Worm (Caenorhabditis elegans): ENCODE data around the gene Y69A2AR.31.

ce11 chrIV:2658733-2659132 is 5.1 kb downstream of the Y69A2AR.31 start:
- TF ChIP-seq nhr-76 (tag; optimal IDR thresholded peaks at IDR 0.05), result no peak
- no peak for TF ChIP-seq nhr-28 (tag; optimal IDR thresholded peaks at IDR 0.05)
- no peak for TF ChIP-seq mls-2 (tag; optimal IDR thresholded peaks at IDR 0.05)
- TF ChIP-seq elt-3 (tag; optimal IDR thresholded peaks at IDR 0.05), result no peak
- TF ChIP-seq pha-4 (tag; optimal IDR thresholded peaks at IDR 0.05), result no peak
- no peak for TF ChIP-seq ztf-11 (tag; optimal IDR thresholded peaks at IDR 0.05)
- TF ChIP-seq nhr-237 (tag; optimal IDR thresholded peaks at IDR 0.05), result no peak
- no peak for TF ChIP-seq unc-62 (GFP tag; optimal IDR thresholded peaks at IDR 0.05)
- TF ChIP-seq ceh-39 (tag; optimal IDR thresholded peaks at IDR 0.05), result no peak
